Worm (Caenorhabditis elegans) whole organism, L2 larva: ENCODE results near the gene F52H2.15.

Source experiments
- F13H6.1 ChIP-seq: sonication (generic microtip); optimal IDR thresholded peaks from 2 replicates; lab custom pipeline; 2016; ENCODE audit warnings: missing genetic modification characterization, missing compliant biosample characterization
- aly-2 ChIP-seq: fragments of 150-350 bp; optimal IDR thresholded peaks from 2 replicates; lab custom pipeline; 2014; ENCODE audit warnings: missing biosample characterization, missing genetic modification characterization
- ama-1 ChIP-seq: fragments of 150-350 bp; optimal IDR thresholded peaks from 2 replicates; lab custom pipeline; 2018; ENCODE audit warnings: inconsistent platforms
- dmd-4 ChIP-seq: sonication (generic microtip); optimal IDR thresholded peaks from 2 replicates; lab custom pipeline; 2017; ENCODE audit warnings: missing biosample characterization, missing genetic modification characterization
- mab-5 ChIP-seq: fragments of 150-350 bp; optimal IDR thresholded peaks from 2 replicates; lab custom pipeline; 2014; ENCODE audit warnings: missing biosample characterization, missing genetic modification characterization
- nhr-237 ChIP-seq: fragments of 150-350 bp; optimal IDR thresholded peaks from 2 replicates; lab custom pipeline; 2014; ENCODE audit warnings: missing biosample characterization, missing genetic modification characterization
- nhr-25 ChIP-seq: fragments of 150-350 bp; sonication (generic microtip); optimal IDR thresholded peaks from 3 replicates; lab custom pipeline; 2014; ENCODE audit warnings: missing biosample characterization, missing genetic modification characterization
- skn-1 ChIP-seq: sonication (generic microtip); optimal IDR thresholded peaks from 2 replicates; lab custom pipeline; 2017; ENCODE audit warnings: missing biosample characterization, missing genetic modification characterization
- sma-9 ChIP-seq, 2 experiments: fragments of 150-350 bp in 1 of 2; sonication (generic microtip) in 1 of 2; optimal IDR thresholded peaks; 2 replicates each; lab custom pipeline; 2014 to 2016; ENCODE audit warnings: missing genetic modification characterization in 2 of 2, mild to moderate bottlenecking in 1 of 2, missing biosample characterization in 1 of 2, missing compliant biosample characterization in 1 of 2, missing genetic modification reagents in 1 of 2, moderate library complexity in 1 of 2
- unc-39 ChIP-seq: fragments of 150-350 bp; optimal IDR thresholded peaks from 2 replicates; lab custom pipeline; 2014; ENCODE audit warnings: missing biosample characterization, missing genetic modification characterization
- unc-62 ChIP-seq: fragments of 150-350 bp; optimal IDR thresholded peaks from 2 replicates; lab custom pipeline; 2014; ENCODE audit warnings: missing biosample characterization, missing genetic modification reagents, missing genetic modification characterization

DNA sequence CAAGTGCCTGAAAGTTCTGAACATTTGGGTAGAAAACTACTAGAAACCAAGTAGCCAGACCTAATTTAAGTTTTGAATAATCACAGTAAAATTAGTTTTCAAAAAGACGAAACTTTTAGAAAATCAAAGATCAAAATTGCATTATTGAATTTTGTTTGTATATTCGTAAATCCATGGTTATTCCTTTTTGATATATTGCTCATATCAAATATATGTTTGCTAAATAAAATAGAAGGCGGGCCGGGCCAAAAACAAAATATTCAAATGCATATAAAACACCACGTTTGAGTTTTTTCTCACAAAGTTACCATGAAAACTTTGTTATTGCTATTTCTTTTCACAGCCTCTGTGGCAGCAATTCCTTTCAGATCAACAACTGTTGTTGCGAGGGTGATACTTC lies 12.3 kb downstream of the F52H2.15 start, which contains the start of gene ttr-42:
- no peak for TF ChIP-seq F13H6.1 (tag; lab: Kevin White, UChicago)
- TF ChIP-seq ama-1 (lab: Kevin White, UChicago), result no peak
- no peak for TF ChIP-seq nhr-237 (tag; lab: Kevin White, UChicago)
- no peak for TF ChIP-seq unc-39 (tag; lab: Kevin White, UChicago)
- no peak for TF ChIP-seq unc-62 (GFP tag; lab: Kevin White, UChicago)
- no peak for TF ChIP-seq sma-9 (GFP tag; optimal IDR thresholded peaks at IDR 0.05; lab: Kevin White, UChicago)
- no peak for TF ChIP-seq sma-9 (tag; optimal IDR thresholded peaks at IDR 0.05; lab: Kevin White, UChicago)
- TF ChIP-seq aly-2, result no peak
- TF ChIP-seq nhr-25 (tag; lab: Kevin White, UChicago), result no peak
- TF ChIP-seq dmd-4 (tag; lab: Kevin White, UChicago), result no peak
- no peak for TF ChIP-seq skn-1 (tag; lab: Kevin White, UChicago)
- no peak for TF ChIP-seq mab-5 (tag; lab: Kevin White, UChicago)
